Worm (Caenorhabditis elegans) whole organism, late embryonic: ENCODE data around the gene R05C11.2.

Experiments
- C08G9.2 ChIP-seq: sonication (generic microtip); optimal IDR thresholded peaks from 2 replicates; lab custom pipeline; 2016; ENCODE audit warnings: mild to moderate bottlenecking, missing genetic modification characterization, moderate library complexity, missing compliant biosample characterization
- F13H6.1 ChIP-seq: sonication (generic microtip); optimal IDR thresholded peaks from 2 replicates; lab custom pipeline; 2016; ENCODE audit warnings: missing genetic modification characterization, missing compliant biosample characterization
- T23F11.4 ChIP-seq: fragments of 200-800 bp; sonication (Bioruptor generic); optimal IDR thresholded peaks from 2 replicates; lab custom pipeline; 2018; ENCODE audit warnings: mild to moderate bottlenecking, missing genetic modification characterization, missing compliant biosample characterization
- Y22D7AL.16 ChIP-seq: sonication (generic microtip); optimal IDR thresholded peaks from 2 replicates; lab custom pipeline; 2016; ENCODE audit warnings: missing genetic modification characterization, missing compliant biosample characterization
- ceh-14 ChIP-seq: sonication (generic microtip); optimal IDR thresholded peaks from 2 replicates; lab custom pipeline; 2016; ENCODE audit warnings: missing genotype, missing genetic modification characterization, missing compliant biosample characterization
- ceh-18 ChIP-seq: sonication (generic microtip); optimal IDR thresholded peaks from 2 replicates; lab custom pipeline; 2016; ENCODE audit warnings: missing genetic modification characterization, missing compliant biosample characterization
- ceh-31 ChIP-seq: sonication (generic microtip); optimal IDR thresholded peaks from 2 replicates; lab custom pipeline; 2016; ENCODE audit warnings: missing genetic modification characterization, missing compliant biosample characterization
- ceh-9 ChIP-seq: sonication (generic microtip); optimal IDR thresholded peaks from 2 replicates; lab custom pipeline; 2016; ENCODE audit warnings: mild to moderate bottlenecking, missing genetic modification characterization, inconsistent platforms, missing compliant biosample characterization
- elt-4 ChIP-seq: sonication (generic microtip); optimal IDR thresholded peaks from 2 replicates; lab custom pipeline; 2016; ENCODE audit warnings: missing genetic modification characterization, missing compliant biosample characterization
- eyg-1 ChIP-seq: sonication (generic microtip); optimal IDR thresholded peaks from 2 replicates; lab custom pipeline; 2016; ENCODE audit warnings: missing genotype, missing genetic modification characterization, missing compliant biosample characterization
- fkh-6 ChIP-seq: sonication (generic microtip); optimal IDR thresholded peaks from 2 replicates; lab custom pipeline; 2016; ENCODE audit warnings: missing genetic modification characterization, missing compliant biosample characterization
- hlh-13 ChIP-seq: fragments of 200-800 bp; sonication (Bioruptor generic); optimal IDR thresholded peaks from 2 replicates; lab custom pipeline; 2018; ENCODE audit warnings: mild to moderate bottlenecking, missing genetic modification characterization, missing compliant biosample characterization
- hlh-8 ChIP-seq: sonication (generic microtip); optimal IDR thresholded peaks from 2 replicates; lab custom pipeline; 2016; ENCODE audit warnings: missing genotype, missing genetic modification characterization, missing compliant biosample characterization
- lin-11 ChIP-seq: fragments of 200-800 bp; sonication (Bioruptor generic); optimal IDR thresholded peaks from 2 replicates; lab custom pipeline; 2018; ENCODE audit warnings: mild to moderate bottlenecking, missing genetic modification characterization, missing compliant biosample characterization
- mec-3 ChIP-seq: sonication (generic microtip); optimal IDR thresholded peaks from 2 replicates; lab custom pipeline; 2016; ENCODE audit warnings: borderline replicate concordance, missing genetic modification characterization, missing compliant biosample characterization
- nfya-1 ChIP-seq: sonication (generic microtip); optimal IDR thresholded peaks from 2 replicates; lab custom pipeline; 2017; ENCODE audit warnings: missing genetic modification characterization, mild to moderate bottlenecking, missing compliant biosample characterization, antibody characterized with exemption, moderate library complexity
- odd-2 ChIP-seq: sonication (generic microtip); optimal IDR thresholded peaks from 2 replicates; lab custom pipeline; 2017; ENCODE audit warnings: antibody characterized with exemption, mild to moderate bottlenecking, missing genetic modification characterization, missing compliant biosample characterization
- pax-1 ChIP-seq: fragments of 150-350 bp; optimal IDR thresholded peaks from 2 replicates; lab custom pipeline; 2014; ENCODE audit warnings: missing biosample characterization, missing genetic modification characterization
- pros-1 ChIP-seq: fragments of 150-350 bp; optimal IDR thresholded peaks from 2 replicates; lab custom pipeline; 2014; ENCODE audit warnings: missing biosample characterization, missing genetic modification reagents, missing genetic modification characterization
- ref-2 ChIP-seq: sonication (generic microtip); optimal IDR thresholded peaks from 2 replicates; lab custom pipeline; 2016; ENCODE audit warnings: missing genetic modification characterization, missing compliant biosample characterization
- tbx-2 ChIP-seq: sonication (generic microtip); optimal IDR thresholded peaks from 2 replicates; lab custom pipeline; 2016; ENCODE audit warnings: missing genetic modification characterization, missing compliant biosample characterization
- tbx-7 ChIP-seq: sonication (generic microtip); optimal IDR thresholded peaks from 2 replicates; lab custom pipeline; 2016; ENCODE audit warnings: missing genotype, missing genetic modification characterization, missing compliant biosample characterization
- ttx-3 ChIP-seq: sonication (generic microtip); optimal IDR thresholded peaks from 2 replicates; lab custom pipeline; 2016; ENCODE audit warnings: missing genetic modification reagents, missing genetic modification characterization, missing compliant biosample characterization
- unc-3 ChIP-seq, 2 experiments: fragments of 200-800 bp in 1 of 2; sonication (Bioruptor generic) in 1 of 2; sonication (generic microtip) in 1 of 2; conservative IDR thresholded peaks in 1 of 2; optimal IDR thresholded peaks in 1 of 2; 2 replicates each; pipeline versions ENCODE4 v1.3.6 to Lab custom; 2016 to 2022; ENCODE audit warnings: missing compliant biosample characterization in 2 of 2, missing genetic modification characterization in 2 of 2, missing genetic modification reagents in 1 of 2
- unc-42 ChIP-seq: sonication (generic microtip); optimal IDR thresholded peaks from 2 replicates; lab custom pipeline; 2016; ENCODE audit warnings: missing genotype, missing genetic modification characterization, missing compliant biosample characterization
- zip-5 ChIP-seq: sonication (generic microtip); optimal IDR thresholded peaks from 2 replicates; lab custom pipeline; 2016; ENCODE audit warnings: missing genetic modification characterization, missing compliant biosample characterization
- ztf-16 ChIP-seq: sonication (generic microtip); optimal IDR thresholded peaks from 2 replicates; lab custom pipeline; 2017; ENCODE audit warnings: missing genetic modification characterization, missing compliant biosample characterization

Gene R05C11.2

DNA sequence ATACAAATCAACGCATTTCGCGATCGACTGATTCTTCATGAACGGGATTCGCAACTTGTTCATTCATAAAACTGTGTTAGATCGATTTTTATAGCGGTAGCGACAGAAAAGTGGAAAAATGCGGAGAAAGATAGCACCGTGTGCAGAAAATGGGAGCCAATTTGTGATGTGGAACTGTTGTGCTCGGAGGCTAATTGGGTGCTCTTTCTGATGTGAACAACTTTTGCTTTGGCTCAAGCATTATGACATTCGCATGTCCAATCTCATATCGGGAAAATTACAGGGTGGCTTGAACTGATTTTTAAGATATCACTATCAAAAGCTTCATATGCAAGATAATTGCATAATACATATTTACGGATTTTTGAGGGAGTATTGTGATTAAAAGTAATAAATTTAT, 40.9 kb upstream of the R05C11.2 start, which contains the start of gene C23H5.11:
Gene C23H5.11, minus strand, starts transcription at position 101 of the 400 bp plus-strand sequence.
- TF ChIP-seq mec-3 = no peak
- no peak for TF ChIP-seq lin-11 (tag; lab: Kevin White, UChicago)
- TF ChIP-seq pax-1 (tag; lab: Kevin White, UChicago) = no peak

DNA sequence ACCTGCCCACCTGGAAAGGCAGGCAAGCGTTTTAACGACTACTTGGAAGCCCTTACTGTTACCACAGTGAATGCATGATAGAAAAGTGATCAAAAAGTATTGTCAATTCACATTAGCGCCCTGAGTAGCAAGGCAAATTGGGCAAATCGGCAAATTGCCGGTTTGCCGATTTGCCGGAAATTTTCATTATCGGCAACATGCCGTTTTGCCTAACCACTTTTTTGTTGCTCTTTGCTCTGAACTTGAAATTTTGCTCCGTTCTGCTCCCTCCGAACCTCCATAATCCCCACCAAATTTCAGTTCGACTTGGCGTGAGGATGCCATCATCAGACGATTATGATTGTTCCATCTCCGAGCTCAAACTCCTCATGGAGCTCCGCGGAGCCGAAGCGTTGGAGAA, 24.8 kb upstream of the R05C11.2 start, which contains the start of gene mca-2:
Gene mca-2, plus strand, starts transcription at position 301 of the 400 bp plus-strand sequence.
- TF ChIP-seq T23F11.4 (no peak), hlh-8 (tag; lab: Kevin White, UChicago) (no peak)

DNA sequence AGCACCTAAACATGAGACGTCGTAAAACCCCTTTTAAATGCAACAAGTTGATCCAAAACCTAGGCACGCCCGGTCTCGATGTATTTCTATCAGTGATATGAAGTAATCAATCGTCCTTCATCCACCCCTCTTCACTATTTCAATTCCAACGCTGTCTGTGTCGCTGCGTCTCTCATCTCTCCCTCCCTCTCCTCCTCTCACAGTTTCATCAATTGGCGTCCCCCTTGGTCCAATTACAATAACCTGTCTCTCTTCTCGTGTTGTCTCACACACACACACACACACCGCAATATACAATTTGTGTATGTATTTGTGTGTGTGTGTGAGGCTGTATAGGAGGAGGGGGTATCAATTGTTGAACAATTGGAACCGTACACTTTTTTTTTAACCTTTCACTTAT, 24.2 kb upstream of the R05C11.2 start:
- TF ChIP-seq nfya-1 = peak; percentile 51
- TF ChIP-seq ref-2 = peak; percentile 19
- TF ChIP-seq ceh-31 (tag; lab: Kevin White, UChicago) = peak; percentile 39
- TF ChIP-seq hlh-13 (GFP tag; lab: Kevin White, UChicago) = no peak
- TF ChIP-seq tbx-2 (tag; lab: Kevin White, UChicago) = peak; percentile 13

DNA sequence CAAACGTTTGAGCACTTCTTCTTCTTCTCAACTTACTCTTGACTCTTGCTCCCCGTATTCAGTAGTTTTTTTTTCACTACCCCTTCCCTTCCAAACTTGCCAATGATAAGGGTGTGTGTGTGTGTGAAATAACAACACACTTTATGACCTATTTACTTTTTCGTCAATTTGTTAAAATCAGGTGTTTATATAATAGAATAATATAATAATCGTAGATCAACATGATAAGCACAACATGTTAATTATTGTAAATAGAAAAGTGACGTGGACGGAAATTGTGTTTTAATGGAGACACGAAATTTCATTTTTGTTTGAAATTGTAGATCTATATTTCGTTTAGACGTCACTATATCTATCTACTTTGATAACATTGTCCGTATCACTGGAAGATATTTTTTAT, 21.4 kb upstream of the R05C11.2 start:
- TF ChIP-seq Y22D7AL.16 (no peak), ceh-31 (tag; lab: Kevin White, UChicago) (no peak), tbx-7 (tag; lab: Kevin White, UChicago) (no peak), fkh-6 (tag; lab: Kevin White, UChicago) (no peak), pax-1 (tag; lab: Kevin White, UChicago) (no peak), ceh-9 (tag; lab: Kevin White, UChicago) (no peak), ceh-14 (tag; lab: Kevin White, UChicago) (no peak), odd-2 (no peak), F13H6.1 (no peak), eyg-1 (no peak), ceh-18 (tag; lab: Kevin White, UChicago) (no peak)

DNA sequence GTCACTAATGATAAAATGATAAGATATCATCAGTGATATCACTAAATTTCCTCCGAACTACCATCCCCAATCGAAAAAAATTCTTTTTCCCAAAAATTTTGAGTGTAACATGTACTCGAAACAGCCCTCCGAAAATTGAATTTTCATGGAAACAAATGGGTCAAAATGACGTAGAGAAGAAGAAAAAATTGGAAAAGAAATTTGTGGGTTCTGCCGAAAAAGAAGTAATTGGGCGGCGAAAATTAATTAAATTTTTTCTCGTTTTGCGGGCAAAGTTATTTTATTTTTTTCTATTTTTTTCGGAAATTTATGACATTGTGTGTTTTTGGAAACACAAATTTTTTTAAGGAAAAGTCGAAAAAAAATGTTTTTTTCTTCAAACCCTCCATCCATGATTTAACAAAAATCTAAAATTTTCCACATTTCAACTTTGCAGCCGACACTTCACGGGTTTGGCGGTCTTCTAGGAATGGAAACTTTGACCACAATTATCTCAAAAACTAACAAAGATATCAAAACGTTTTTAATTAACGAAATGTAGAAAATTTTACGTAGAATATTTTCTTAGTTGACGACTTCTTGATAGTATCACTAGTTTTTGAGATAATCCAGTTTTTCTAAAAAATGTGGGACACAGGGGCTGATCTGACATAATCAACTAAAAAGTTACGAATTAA, 18.4 kb upstream of the R05C11.2 start:
- peak; percentile 68 for TF ChIP-seq unc-42 (tag; lab: Kevin White, UChicago)
- no peak for TF ChIP-seq ttx-3 (tag; lab: Kevin White, UChicago)
- peak; percentile 9 for TF ChIP-seq ceh-14 (tag; lab: Kevin White, UChicago)

DNA sequence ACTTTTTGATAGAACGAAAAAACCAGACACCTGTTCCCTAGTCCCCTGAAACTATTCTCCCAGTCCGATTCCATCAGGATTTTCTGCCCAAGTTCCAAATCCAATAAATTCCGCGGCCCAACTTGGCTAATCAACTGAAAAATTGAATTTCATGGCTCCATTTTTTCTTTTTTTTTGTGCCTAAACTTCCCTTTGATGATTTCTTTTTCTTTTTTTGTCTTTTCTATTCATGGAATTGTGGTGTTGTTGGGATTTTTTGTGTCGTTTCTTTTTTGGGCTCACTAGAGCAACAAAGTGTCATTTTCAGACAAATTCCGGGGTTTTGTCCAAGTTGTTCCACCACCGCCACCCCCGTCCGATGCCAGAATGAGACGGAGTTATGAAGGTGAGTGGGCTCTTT, 7.0 kb upstream of the R05C11.2 start, which contains the start of gene arrd-26:
Gene arrd-26, plus strand, starts transcription at position 301 of the 400 bp plus-strand sequence.
- no peak for TF ChIP-seq zip-5 (tag; lab: Kevin White, UChicago)
- no peak for TF ChIP-seq C08G9.2
- no peak for TF ChIP-seq lin-11 (tag; lab: Kevin White, UChicago)
- peak; percentile 15 for TF ChIP-seq unc-42 (tag; lab: Kevin White, UChicago)
- TF ChIP-seq, all 69 proteins: peak for 1

DNA sequence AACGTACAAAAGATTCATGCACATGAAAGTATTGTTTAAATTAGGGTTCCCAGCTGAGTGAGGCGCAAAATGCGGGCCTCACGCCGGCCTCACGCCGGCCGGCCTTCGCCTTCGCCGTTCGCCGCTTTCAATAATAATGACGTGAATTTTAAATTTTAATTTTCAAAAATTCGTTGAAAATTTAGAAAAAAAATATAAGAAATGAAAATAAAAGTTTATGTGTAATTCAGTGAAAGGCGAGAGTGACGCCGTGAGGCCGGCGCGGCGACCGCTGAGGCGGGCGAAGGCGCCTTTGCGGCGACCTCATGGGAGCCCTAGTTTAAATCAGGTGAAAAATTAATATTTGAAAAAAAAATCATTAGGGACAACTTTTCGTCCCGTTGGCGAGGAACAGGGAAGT, 1.4 kb downstream of the R05C11.2 start:
- no peak for TF ChIP-seq ceh-18 (tag; lab: Kevin White, UChicago)
- TF ChIP-seq elt-4 (tag; lab: Kevin White, UChicago) = no peak
- no peak for TF ChIP-seq ref-2
- TF ChIP-seq unc-3 (GFP tag; conservative IDR thresholded peaks at IDR 0.05; lab: Robert Waterston, UW) = no peak
- TF ChIP-seq unc-3 (tag; optimal IDR thresholded peaks at IDR 0.05; lab: Kevin White, UChicago) = no peak
- TF ChIP-seq ztf-16 = no peak
- no peak for TF ChIP-seq pros-1
